Worm (Caenorhabditis elegans) whole organism, L4 larva: ENCODE results near the gene F53F1.6.

ENCODE experiments used
- R02D3.7 ChIP-seq: fragments of 150-350 bp; sonication (generic microtip); optimal IDR thresholded peaks from 3 replicates; lab custom pipeline; 2014; ENCODE audit warnings: missing biosample characterization, missing genetic modification characterization
- T20F7.1 ChIP-seq: fragments of 200-800 bp; sonication (Bioruptor generic); optimal IDR thresholded peaks from 2 replicates; lab custom pipeline; 2018; ENCODE audit warnings: mild to moderate bottlenecking, missing genetic modification characterization, missing compliant biosample characterization
- Y75B8A.6 ChIP-seq: fragments of 200-800 bp; sonication (Bioruptor generic); IDR thresholded peaks from 2 replicates; pipeline ENCODE4 v1.3.6; 2022; ENCODE audit warnings: missing genetic modification reagents, missing genetic modification characterization, missing compliant biosample characterization
- aha-1 ChIP-seq: fragments of 150-350 bp; peaks from one replicate; lab custom pipeline; 2014; ENCODE audit warnings: missing biosample characterization, missing genetic modification characterization
- ceh-82 ChIP-seq: sonication (generic microtip); optimal IDR thresholded peaks from 2 replicates; lab custom pipeline; 2017; ENCODE audit warnings: missing biosample characterization, missing genetic modification characterization
- daf-16 ChIP-seq, 3 experiments: sonication (generic microtip); optimal IDR thresholded peaks; 2 replicates each; lab custom pipeline; 2016 to 2017; ENCODE audit warnings: missing genetic modification characterization in 3 of 3, missing genetic modification reagents in 3 of 3, mild to moderate bottlenecking in 2 of 3, missing compliant biosample characterization in 2 of 3, missing biosample characterization in 1 of 3, moderate library complexity in 1 of 3
- daf-8 ChIP-seq: fragments of 200-800 bp; sonication (Bioruptor generic); IDR thresholded peaks from 2 replicates; pipeline ENCODE4 v1.3.6; 2022; ENCODE audit warnings: missing genetic modification characterization, missing compliant biosample characterization
- dmd-6 ChIP-seq: fragments of 200-800 bp; sonication (Bioruptor generic); IDR thresholded peaks from 2 replicates; pipeline ENCODE4 v1.3.6; 2022; ENCODE audit warnings: missing genetic modification reagents, missing genetic modification characterization, missing compliant biosample characterization
- dve-1 ChIP-seq: sonication (generic microtip); optimal IDR thresholded peaks from 2 replicates; lab custom pipeline; 2017; ENCODE audit warnings: antibody characterized with exemption, mild to moderate bottlenecking, missing genetic modification characterization, missing compliant biosample characterization; ENCODE audit not compliant: insufficient read depth
- egl-43 ChIP-seq: fragments of 200-800 bp; sonication (Bioruptor generic); IDR thresholded peaks from 2 replicates; pipeline ENCODE4 v1.3.6; 2022; ENCODE audit warnings: missing genetic modification reagents, missing genetic modification characterization, missing compliant biosample characterization
- fkh-10 ChIP-seq: fragments of 150-350 bp; optimal IDR thresholded peaks from 2 replicates; lab custom pipeline; 2014; ENCODE audit warnings: missing biosample characterization, missing genetic modification reagents, missing genetic modification characterization
- gei-8 ChIP-seq: fragments of 200-800 bp; sonication (Bioruptor generic); optimal IDR thresholded peaks from 2 replicates; lab custom pipeline; 2018; ENCODE audit warnings: mild to moderate bottlenecking, missing genetic modification characterization, missing compliant biosample characterization
- lin-1 ChIP-seq: fragments of 200-800 bp; sonication (Bioruptor generic); IDR thresholded peaks from 2 replicates; pipeline ENCODE4 v1.3.6; 2022; ENCODE audit warnings: missing genetic modification reagents, missing genetic modification characterization, missing compliant biosample characterization
- mdl-1 ChIP-seq, 2 experiments: fragments of 150-350 bp in 1 of 2; sonication (generic microtip) in 1 of 2; optimal IDR thresholded peaks; 2 replicates each; lab custom pipeline; 2014 to 2017; ENCODE audit warnings: missing biosample characterization in 2 of 2, missing genetic modification characterization in 2 of 2
- mep-1 ChIP-seq: fragments of 150-350 bp; sonication (generic microtip); optimal IDR thresholded peaks from 3 replicates; lab custom pipeline; 2014; ENCODE audit warnings: missing biosample characterization, missing genetic modification characterization
- mxl-2 ChIP-seq: fragments of 200-800 bp; sonication (Bioruptor generic); conservative IDR thresholded peaks from 2 replicates; pipeline ENCODE4 v1.3.6; 2022; ENCODE audit warnings: missing genetic modification reagents, missing genetic modification characterization, missing compliant biosample characterization
- mxl-3 ChIP-seq: fragments of 200-800 bp; sonication (Bioruptor generic); optimal IDR thresholded peaks from 2 replicates; lab custom pipeline; 2018; ENCODE audit warnings: mild to moderate bottlenecking, missing genetic modification characterization, missing compliant biosample characterization
- nhr-10 ChIP-seq: fragments of 150-350 bp; optimal IDR thresholded peaks from 2 replicates; lab custom pipeline; 2014; ENCODE audit warnings: missing biosample characterization, missing genetic modification characterization
- nhr-102 ChIP-seq: sonication (generic microtip); optimal IDR thresholded peaks from 2 replicates; lab custom pipeline; 2016; ENCODE audit warnings: mild to moderate bottlenecking, missing genetic modification characterization, moderate library complexity, missing compliant biosample characterization
- nhr-25 ChIP-seq: sonication (generic microtip); optimal IDR thresholded peaks from 2 replicates; lab custom pipeline; 2017; ENCODE audit warnings: missing genetic modification characterization, mild to moderate bottlenecking, missing compliant biosample characterization, antibody characterized with exemption, moderate library complexity, borderline replicate concordance; ENCODE audit not compliant: insufficient read depth
- nhr-28 ChIP-seq: fragments of 150-350 bp; optimal IDR thresholded peaks from 2 replicates; lab custom pipeline; 2014; ENCODE audit warnings: missing biosample characterization, missing genetic modification characterization
- nhr-77 ChIP-seq: fragments of 150-350 bp; optimal IDR thresholded peaks from 2 replicates; lab custom pipeline; 2014; ENCODE audit warnings: missing biosample characterization, missing genetic modification characterization
- php-3 ChIP-seq: fragments of 200-800 bp; sonication (Bioruptor generic); IDR thresholded peaks from 2 replicates; pipeline ENCODE4 v1.3.6; 2022; ENCODE audit warnings: missing genetic modification reagents, missing genetic modification characterization, missing compliant biosample characterization
- pqm-1 ChIP-seq: sonication (generic microtip); optimal IDR thresholded peaks from 2 replicates; lab custom pipeline; 2017; ENCODE audit warnings: missing biosample characterization, missing genetic modification characterization
- tag-97 ChIP-seq: fragments of 200-800 bp; sonication (Bioruptor generic); IDR thresholded peaks from 2 replicates; pipeline ENCODE4 v1.3.6; 2022; ENCODE audit warnings: missing genetic modification characterization, missing compliant biosample characterization
- tra-1 ChIP-seq: fragments of 200-800 bp; sonication (Bioruptor generic); IDR thresholded peaks from 2 replicates; pipeline ENCODE4 v1.3.6; 2022; ENCODE audit warnings: missing genetic modification reagents, missing genetic modification characterization, missing compliant biosample characterization
- unc-62 ChIP-seq, 3 experiments: fragments of 150-350 bp in 1 of 3; sonication (generic microtip); optimal IDR thresholded peaks in 2 of 3; peaks in 1 of 3; 1 replicate in 1 of 3; 2 replicates in 2 of 3; lab custom pipeline; 2014 to 2017; ENCODE audit warnings: missing biosample characterization in 3 of 3, missing genetic modification characterization in 3 of 3, missing genetic modification reagents in 3 of 3, missing genotype in 1 of 3
- zfp-3 ChIP-seq: fragments of 200-800 bp; sonication (Bioruptor generic); conservative IDR thresholded peaks from 2 replicates; pipeline ENCODE4 v1.3.6; 2022; ENCODE audit warnings: missing genetic modification reagents, missing genetic modification characterization, missing compliant biosample characterization
- ztf-11 ChIP-seq: fragments of 150-350 bp; optimal IDR thresholded peaks from 2 replicates; lab custom pipeline; 2014; ENCODE audit warnings: missing biosample characterization, missing genetic modification characterization

Gene F53F1.6

DNA sequence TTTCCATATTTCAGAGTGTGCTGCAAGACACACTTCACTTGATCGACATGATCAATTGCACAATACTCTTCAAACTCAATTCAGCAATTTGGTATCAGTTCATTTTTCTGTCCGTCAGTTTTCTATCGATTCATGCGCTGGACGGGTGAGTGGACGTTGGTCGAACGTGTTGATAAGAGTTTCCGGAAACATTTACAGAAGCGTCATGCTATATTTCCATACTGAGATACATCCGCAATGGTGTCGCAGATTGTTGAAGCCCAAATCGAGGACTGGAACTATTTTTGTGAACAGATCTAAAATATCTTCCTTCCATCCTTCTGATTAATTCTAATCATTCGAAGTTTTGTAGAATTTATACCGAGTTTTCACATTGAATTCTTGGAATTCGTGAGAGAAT, 47.8 kb downstream of the F53F1.6 start:
- peak in 1 of 2 experiments; percentile 6 for TF ChIP-seq unc-62 (GFP tag; optimal IDR thresholded peaks at IDR 0.05 in 1 of 2; lab: Kevin White, UChicago)
- TF ChIP-seq unc-62 (tag; optimal IDR thresholded peaks at IDR 0.05; lab: Kevin White, UChicago) = no peak
- TF ChIP-seq gei-8 = peak; percentile 11
- 0 out of 2 replicates have a peak, but pooled peaks have one; percentile 6 for TF ChIP-seq php-3 (GFP tag; lab: Robert Waterston, UW)
- peak; percentile 60 for TF ChIP-seq mep-1
- TF ChIP-seq lin-1 = peak; percentile 23; the same call in 1 of the 2 replicates
- no peak for TF ChIP-seq R02D3.7 (tag; lab: Kevin White, UChicago)
- TF ChIP-seq mdl-1 (tag; optimal IDR thresholded peaks at IDR 0.05; lab: Kevin White, UChicago) = peak in 1 of 2 experiments; percentile 7
- TF ChIP-seq zfp-3 = peak; percentile 64
- peak; percentile 3 for TF ChIP-seq nhr-25 (tag; lab: Kevin White, UChicago)
- peak; percentile 41 for TF ChIP-seq dve-1
- TF ChIP-seq nhr-102 (tag; lab: Kevin White, UChicago) = no peak
- peak; percentile 36 for TF ChIP-seq nhr-10
- no peak for TF ChIP-seq ceh-82 (tag; lab: Kevin White, UChicago)
- peak; percentile 62 for TF ChIP-seq nhr-77 (tag; lab: Kevin White, UChicago)
- no peak for TF ChIP-seq tag-97 (GFP tag; lab: Robert Waterston, UW)
- TF ChIP-seq dmd-6 (GFP tag; lab: Robert Waterston, UW) = peak; percentile 77
- 0 out of 2 replicates have a peak, but pooled peaks have one; percentile 4 for TF ChIP-seq Y75B8A.6 (GFP tag; lab: Robert Waterston, UW)
- TF ChIP-seq mxl-2 (GFP tag; lab: Robert Waterston, UW) = 0 out of 2 replicates have a peak, but pooled peaks have one; percentile 11
- no peak for TF ChIP-seq daf-16 (GFP tag; optimal IDR thresholded peaks at IDR 0.05; lab: Kevin White, UChicago)
- peak; percentile 68 for TF ChIP-seq daf-16 (tag; optimal IDR thresholded peaks at IDR 0.05; lab: Kevin White, UChicago)
- peak; percentile 31 for TF ChIP-seq T20F7.1 (GFP tag; lab: Kevin White, UChicago)
- TF ChIP-seq tra-1 = peak; percentile 48; the same call in 1 of the 2 replicates
- peak; percentile 55 for TF ChIP-seq nhr-28 (tag; lab: Kevin White, UChicago)
- no peak for TF ChIP-seq egl-43 (GFP tag; lab: Robert Waterston, UW)
- TF ChIP-seq pqm-1 (tag; lab: Kevin White, UChicago) = peak; percentile 54
- peak; percentile 66 for TF ChIP-seq mxl-3 (GFP tag; lab: Kevin White, UChicago)
- TF ChIP-seq, all 104 proteins: peak for 20

ce11 chrV:13367024-13367423, 50.4 kb downstream of the F53F1.6 start, which contains the start of gene srx-125:
Gene srx-125 (plus strand): TSS chrV:13367324.
- TF ChIP-seq aha-1 = no peak
- TF ChIP-seq unc-62 (GFP tag; optimal IDR thresholded peaks at IDR 0.05 in 1 of 2; lab: Kevin White, UChicago) = peak in 1 of 2 experiments; percentile 46
- TF ChIP-seq unc-62 (tag; optimal IDR thresholded peaks at IDR 0.05; lab: Kevin White, UChicago) = no peak

- no peak for TF ChIP-seq ztf-11 (tag; lab: Kevin White, UChicago)
- no peak for TF ChIP-seq daf-8 (GFP tag; lab: Robert Waterston, UW)
- peak; percentile 37 for TF ChIP-seq fkh-10 (GFP tag; lab: Kevin White, UChicago)
- no peak for TF ChIP-seq mdl-1 (tag; optimal IDR thresholded peaks at IDR 0.05; lab: Kevin White, UChicago)
Measured at ce11 chrV:13366488-13366887, 50.9 kb downstream of the F53F1.6 start.
